Fruit fly (Drosophila melanogaster): ENCODE results near the gene Spase22-23.

Gene Spase22-23

DNA sequence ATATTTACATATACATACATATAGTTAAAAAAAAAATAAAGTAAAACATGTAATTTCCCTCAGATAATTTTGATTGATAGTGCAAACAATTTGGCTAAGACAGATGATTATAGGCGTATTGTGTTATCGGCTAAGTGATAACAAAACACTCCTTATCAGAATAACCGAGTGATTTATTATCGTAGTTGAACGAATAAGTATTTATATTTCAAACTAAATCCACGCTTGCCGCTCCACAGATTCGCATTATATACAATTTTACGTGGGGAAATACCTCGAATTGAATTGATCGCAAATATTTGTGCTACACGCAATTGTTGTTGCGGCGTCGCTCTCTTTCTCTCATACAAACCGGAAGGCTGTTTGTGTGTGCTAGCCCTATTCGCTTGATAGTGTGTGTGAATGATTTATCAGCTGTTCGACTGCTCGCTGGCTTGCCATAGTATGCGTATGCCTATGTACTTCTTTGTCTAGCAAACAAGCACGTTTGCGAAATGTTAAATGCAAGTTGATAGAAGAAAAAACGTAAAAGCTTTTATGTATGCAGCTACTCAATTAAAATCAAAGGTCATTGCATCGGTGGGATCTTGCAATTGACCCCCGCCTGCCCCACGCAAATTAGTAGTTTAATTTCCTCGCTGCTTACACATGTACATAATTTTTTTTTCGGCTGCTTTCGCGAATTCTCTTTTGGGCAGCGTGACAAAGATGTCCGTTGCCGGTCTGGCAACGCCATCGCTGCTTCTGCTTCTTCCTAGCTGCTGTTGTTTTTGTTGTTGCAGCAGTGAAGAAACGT, 3.7 kb upstream of the Spase22-23 start (continued):
- TF ChIP-seq Smox (GFP tag; optimal IDR thresholded peaks at IDR 0.05), result no peak
- TF ChIP-seq acj6 (GFP tag; optimal IDR thresholded peaks at IDR 0.05), result no peak
- no peak for TF ChIP-seq lz (GFP tag; optimal IDR thresholded peaks at IDR 0.05)
- TF ChIP-seq Sox14 (GFP tag; optimal IDR thresholded peaks at IDR 0.05), result peak; percentile 72
- TF ChIP-seq CG31627 (GFP tag; optimal IDR thresholded peaks at IDR 0.05), result no peak
- no peak for TF ChIP-seq Hr39 (GFP tag; optimal IDR thresholded peaks at IDR 0.05)
- no peak for TF ChIP-seq Sox15 (GFP tag; optimal IDR thresholded peaks at IDR 0.05)
- no peak for TF ChIP-seq CG6792 (GFP tag; optimal IDR thresholded peaks at IDR 0.05)
- 0 out of 3 replicates have a peak, but pooled peaks have one; percentile 48 for TF ChIP-seq eg (GFP tag; IDR thresholded peaks at IDR 0.05)
- no peak for TF ChIP-seq CG16779 (tag; optimal IDR thresholded peaks at IDR 0.05)
- no peak for TF ChIP-seq Hr4 (GFP tag; optimal IDR thresholded peaks at IDR 0.05)
- TF ChIP-seq CG8632 (GFP tag; optimal IDR thresholded peaks at IDR 0.05), result no peak
- peak; percentile 31; the same call in 1 of the 3 replicates for TF ChIP-seq CG6163 (GFP tag; IDR thresholded peaks at IDR 0.05)
- no peak for TF ChIP-seq Eip75B (GFP tag; optimal IDR thresholded peaks at IDR 0.05)
- TF ChIP-seq svp (GFP tag), result no peak
- TF ChIP-seq Sox102F (GFP tag; optimal IDR thresholded peaks at IDR 0.05), result no peak

DNA sequence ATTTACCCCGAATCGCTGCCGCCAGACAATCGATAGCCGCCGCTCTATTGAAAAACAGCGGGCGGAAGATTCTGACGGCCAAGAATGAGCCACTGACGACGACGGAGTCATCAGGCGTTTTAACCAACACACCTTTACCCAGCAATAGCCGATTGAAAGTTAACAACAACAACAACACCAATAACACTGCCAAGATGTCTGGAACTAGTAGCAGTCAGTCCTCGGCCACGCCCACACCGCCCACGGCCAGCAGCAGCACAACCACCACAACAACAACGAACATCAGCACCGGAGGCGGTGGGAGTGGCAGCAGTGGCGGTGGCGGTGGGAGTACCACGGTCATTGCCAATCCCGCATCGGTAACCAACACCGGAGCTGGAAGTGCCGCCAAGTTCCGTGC, 2.1 kb upstream of the Spase22-23 start:
- no peak for TF ChIP-seq net (GFP tag; optimal IDR thresholded peaks at IDR 0.05)
- TF ChIP-seq CG8319 (GFP tag; optimal IDR thresholded peaks at IDR 0.05), result no peak
- TF ChIP-seq CG6854 (GFP tag; optimal IDR thresholded peaks at IDR 0.05), result no peak
- no peak for TF ChIP-seq vri (GFP tag; optimal IDR thresholded peaks at IDR 0.05)
- TF ChIP-seq pdm3 (GFP tag; optimal IDR thresholded peaks at IDR 0.05), result no peak
- no peak for TF ChIP-seq Sox15 (GFP tag; optimal IDR thresholded peaks at IDR 0.05)
- no peak for TF ChIP-seq CG6163 (GFP tag; IDR thresholded peaks at IDR 0.05)
- TF ChIP-seq topi (GFP tag; optimal IDR thresholded peaks at IDR 0.05), result no peak
- no peak for TF ChIP-seq Eip78C (GFP tag)

DNA sequence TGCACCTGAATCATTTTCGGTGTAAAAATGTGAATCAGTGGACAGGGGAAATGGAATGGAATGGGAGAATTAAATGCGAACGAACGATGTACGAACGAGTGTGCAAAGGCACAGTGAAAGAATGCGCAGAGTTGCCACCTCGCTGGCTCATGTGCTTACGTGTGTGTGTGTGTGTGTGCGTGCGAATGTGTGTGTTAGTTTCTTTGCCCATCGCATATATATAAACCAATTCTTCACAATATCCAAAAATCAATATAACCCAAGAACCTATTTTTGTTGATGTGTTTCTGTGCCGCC, 1.3 kb upstream of the Spase22-23 start:
- no peak for TF ChIP-seq Hr4 (GFP tag; optimal IDR thresholded peaks at IDR 0.05)
- TF ChIP-seq fkh (GFP tag; optimal IDR thresholded peaks at IDR 0.05), result peak; percentile 2
- no peak for TF ChIP-seq Hr39 (GFP tag; optimal IDR thresholded peaks at IDR 0.05)
- no peak for TF ChIP-seq ss (GFP tag; optimal IDR thresholded peaks at IDR 0.05)
- peak; percentile 48 for TF ChIP-seq Eip78C (GFP tag)
- no peak for TF ChIP-seq svp (GFP tag)
- peak; percentile 81 for TF ChIP-seq CG6163 (GFP tag; IDR thresholded peaks at IDR 0.05)

DNA sequence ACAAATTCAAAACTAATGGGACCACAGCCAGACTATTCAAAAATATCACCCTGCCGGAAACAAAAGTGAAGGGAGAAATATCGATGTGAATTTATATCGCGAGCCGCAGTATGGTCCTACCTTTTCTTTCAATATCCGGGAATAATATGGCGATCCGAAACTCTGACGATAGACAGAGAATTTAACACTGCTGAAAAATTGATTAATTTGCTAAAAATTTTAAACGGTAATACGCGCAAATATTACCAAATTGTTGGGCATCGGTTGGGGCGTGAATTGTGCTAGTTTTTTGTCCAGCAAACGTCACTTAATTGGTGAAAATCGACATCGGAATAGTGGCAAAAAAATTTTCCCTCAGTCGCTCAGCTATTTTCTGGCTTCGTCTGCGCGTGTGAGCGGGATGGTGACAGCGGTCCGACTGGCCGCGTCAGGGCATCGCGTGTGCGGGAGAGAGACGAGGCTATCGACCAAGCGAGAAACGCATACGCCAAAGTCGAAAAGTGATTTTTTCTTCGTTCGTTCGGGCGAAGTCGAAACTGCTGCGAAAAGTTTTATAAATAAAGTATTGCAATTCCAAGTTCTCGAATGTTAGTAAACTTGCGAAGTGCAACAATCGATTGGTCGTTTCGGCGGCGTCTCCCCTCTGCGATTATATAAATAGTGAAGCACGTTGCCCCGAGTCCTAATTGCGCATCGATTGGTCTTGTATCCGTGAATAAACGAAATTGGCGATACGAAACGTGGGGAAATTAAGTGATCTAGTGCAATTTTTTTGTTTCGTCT, 779 bp upstream of the Spase22-23 start, which contains the start of gene mask:
Gene mask (plus strand): TSS at position 140 of the 783 bp plus-strand sequence.
- peak; percentile 89 for TF ChIP-seq Eip78C (GFP tag)
- peak; percentile 86 for TF ChIP-seq fkh (GFP tag; optimal IDR thresholded peaks at IDR 0.05)
- TF ChIP-seq topi (GFP tag; optimal IDR thresholded peaks at IDR 0.05), result peak; percentile 77
- peak; percentile 25 for TF ChIP-seq CG6808 (GFP tag; optimal IDR thresholded peaks at IDR 0.05)
- peak; percentile 67; the same call in 2 of the 3 replicates for TF ChIP-seq eg (GFP tag; IDR thresholded peaks at IDR 0.05)
- TF ChIP-seq CG8119 (GFP tag; IDR thresholded peaks at IDR 0.05), result peak; percentile 27; the same call in 1 of the 3 replicates
- peak; percentile 5 to 67 for TF ChIP-seq ss (GFP tag; optimal IDR thresholded peaks at IDR 0.05)
- peak; percentile 54 for TF ChIP-seq Blimp-1 (GFP tag; optimal IDR thresholded peaks at IDR 0.05)
- TF ChIP-seq Ets21C (GFP tag; optimal IDR thresholded peaks at IDR 0.05), result peak; percentile 45
- TF ChIP-seq CG10631 (GFP tag; optimal IDR thresholded peaks at IDR 0.05), result peak; percentile 37
- peak; percentile 42 for TF ChIP-seq fd59A (GFP tag; optimal IDR thresholded peaks at IDR 0.05)
- peak; percentile 72 for TF ChIP-seq OdsH (GFP tag; optimal IDR thresholded peaks at IDR 0.05)
- TF ChIP-seq CG3032 (tag; optimal IDR thresholded peaks at IDR 0.05), result peak; percentile 27
- peak; percentile 74 for TF ChIP-seq CG34406 (GFP tag; optimal IDR thresholded peaks at IDR 0.05)
- peak; percentile 38 for TF ChIP-seq Sox14 (GFP tag; optimal IDR thresholded peaks at IDR 0.05)
- no peak for TF ChIP-seq vri (GFP tag; optimal IDR thresholded peaks at IDR 0.05)
- TF ChIP-seq Ets96B (tag; optimal IDR thresholded peaks at IDR 0.05), result peak; percentile 29
- TF ChIP-seq CG6854 (GFP tag; optimal IDR thresholded peaks at IDR 0.05), result peak; percentile 88
- peak; percentile 15 for TF ChIP-seq Sox15 (GFP tag; optimal IDR thresholded peaks at IDR 0.05)
- no peak for TF ChIP-seq CG4318 (GFP tag; optimal IDR thresholded peaks at IDR 0.05)
- peak; percentile 79 for TF ChIP-seq Hr39 (GFP tag; optimal IDR thresholded peaks at IDR 0.05)
- TF ChIP-seq CG11902 (GFP tag; optimal IDR thresholded peaks at IDR 0.05), result peak; percentile 48
- TF ChIP-seq CG3919 (GFP tag; optimal IDR thresholded peaks at IDR 0.05), result peak; percentile 81
- TF ChIP-seq Gug (GFP tag; IDR thresholded peaks at IDR 0.05), result no peak; the same call in 1 of the 2 replicates
- TF ChIP-seq pdm3 (GFP tag; optimal IDR thresholded peaks at IDR 0.05), result no peak
- TF ChIP-seq achi (GFP tag; optimal IDR thresholded peaks at IDR 0.05), result peak; percentile 62
- no peak for TF ChIP-seq Smox (GFP tag; optimal IDR thresholded peaks at IDR 0.05)
- TF ChIP-seq Met (GFP tag; optimal IDR thresholded peaks at IDR 0.05), result peak; percentile 83
- no peak for TF ChIP-seq Eip93F (GFP tag; optimal IDR thresholded peaks at IDR 0.05)
